Worm (Caenorhabditis elegans): ENCODE measurements around the gene C37C3.18.
A peak's percentile ranks its signal among the peaks of the same experiment; 100 is the strongest.

The C37C3.18 gene

DNA sequence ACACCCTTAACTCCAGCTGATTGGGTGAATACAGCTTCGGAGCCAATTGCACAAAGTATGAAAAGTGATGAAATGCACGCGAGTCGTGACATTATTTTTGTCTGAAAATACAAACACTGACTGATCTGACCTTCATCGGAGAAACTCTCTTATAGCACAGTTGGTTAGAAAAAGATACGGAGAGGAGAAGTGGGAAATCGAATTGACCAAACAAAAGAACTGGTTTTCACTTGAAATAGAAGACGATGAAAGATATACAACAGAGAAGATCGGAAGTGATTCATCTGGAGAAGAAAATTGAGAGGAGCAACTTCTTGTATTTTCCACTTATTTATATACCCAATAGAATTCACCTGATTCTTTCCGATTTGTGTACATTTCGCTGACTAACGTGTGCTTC, 17.0 kb upstream of the C37C3.18 start, which contains the start of gene ttr-33:
ttr-33 (minus strand) TSS at position 101 of the 400 bp plus-strand sequence.
- TF ChIP-seq snpc-4 (tag; optimal IDR thresholded peaks at IDR 0.05) = no peak
- no peak for TF ChIP-seq mep-1 (tag; optimal IDR thresholded peaks at IDR 0.05)
- TF ChIP-seq nhr-237 (tag; optimal IDR thresholded peaks at IDR 0.05) = no peak
- no peak for TF ChIP-seq elt-1 (tag; optimal IDR thresholded peaks at IDR 0.05; ENCODE audit: borderline replicate concordance, insufficient read depth)

DNA sequence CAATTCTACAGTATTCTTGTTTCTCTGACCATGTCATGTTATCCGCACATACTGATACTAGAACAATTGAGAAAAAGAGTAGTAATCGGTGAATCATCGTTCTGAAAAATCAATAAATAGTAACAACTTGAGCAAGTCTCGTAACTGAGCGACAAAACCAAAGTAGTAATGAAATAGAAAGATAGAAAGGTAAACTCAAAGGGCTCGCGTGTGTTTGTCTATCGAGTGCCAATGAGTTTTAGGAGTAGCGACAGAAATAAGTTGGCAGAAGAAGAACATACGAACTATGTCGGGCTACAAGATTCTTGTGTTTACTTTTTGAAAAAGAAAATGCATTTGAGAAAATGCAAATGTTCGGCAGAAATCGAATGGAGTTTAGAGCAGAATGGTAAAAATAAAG, 15.3 kb upstream of the C37C3.18 start, which contains the start of gene C37C3.12:
C37C3.12 (minus strand) TSS at position 101 of the 400 bp plus-strand sequence.
- TF ChIP-seq unc-39 (tag; optimal IDR thresholded peaks at IDR 0.05) = no peak
- TF ChIP-seq nhr-12 (tag; optimal IDR thresholded peaks at IDR 0.05) = no peak
- TF ChIP-seq pha-4 (tag; optimal IDR thresholded peaks at IDR 0.05) = no peak
- TF ChIP-seq sem-2 (GFP tag; optimal IDR thresholded peaks at IDR 0.05) = no peak
- no peak for TF ChIP-seq lin-13 (tag; optimal IDR thresholded peaks at IDR 0.05)
- TF ChIP-seq hlh-1 (tag; optimal IDR thresholded peaks at IDR 0.05) = no peak
- TF ChIP-seq mab-5 (tag; optimal IDR thresholded peaks at IDR 0.05) = no peak
- no peak for TF ChIP-seq elt-3 (tag; optimal IDR thresholded peaks at IDR 0.05)
- no peak for TF ChIP-seq lsy-2 (tag; optimal IDR thresholded peaks at IDR 0.05)
- no peak for TF ChIP-seq drap-1 (GFP tag; optimal IDR thresholded peaks at IDR 0.05)

- TF ChIP-seq drap-1 (GFP tag; optimal IDR thresholded peaks at IDR 0.05) = no peak
- TF ChIP-seq pha-4 (tag; optimal IDR thresholded peaks at IDR 0.05) = no peak
- no peak for TF ChIP-seq ceh-39 (tag; optimal IDR thresholded peaks at IDR 0.05)
- no peak for TF ChIP-seq snpc-4 (tag; optimal IDR thresholded peaks at IDR 0.05)
- TF ChIP-seq ham-2 (GFP tag; optimal IDR thresholded peaks at IDR 0.05) = no peak
Measured at ce11 chrV:7842228-7842627, 12.6 kb upstream of the C37C3.18 start, which contains the start of gene grd-8. Gene grd-8, plus strand, starts transcription at chrV:7842528.

- TF ChIP-seq sptf-1 (tag; optimal IDR thresholded peaks at IDR 0.05) (no peak), hlh-1 (tag; optimal IDR thresholded peaks at IDR 0.05) (no peak), bed-3 (GFP tag; optimal IDR thresholded peaks at IDR 0.05) (no peak), ces-1 (GFP tag; optimal IDR thresholded peaks at IDR 0.05) (no peak), blmp-1 (tag; optimal IDR thresholded peaks at IDR 0.05) (no peak), pha-4 (tag; optimal IDR thresholded peaks at IDR 0.05) (no peak), mls-2 (tag; optimal IDR thresholded peaks at IDR 0.05) (no peak), lsy-2 (tag; optimal IDR thresholded peaks at IDR 0.05) (no peak), nhr-12 (tag; optimal IDR thresholded peaks at IDR 0.05) (no peak), lin-13 (tag; optimal IDR thresholded peaks at IDR 0.05) (no peak), unc-39 (tag; optimal IDR thresholded peaks at IDR 0.05) (no peak), tbx-8 (GFP tag; optimal IDR thresholded peaks at IDR 0.05) (no peak), cnd-1 (tag; optimal IDR thresholded peaks at IDR 0.05) (no peak), drap-1 (GFP tag; optimal IDR thresholded peaks at IDR 0.05) (no peak), snpc-4 (tag; optimal IDR thresholded peaks at IDR 0.05) (no peak), mep-1 (tag; optimal IDR thresholded peaks at IDR 0.05) (no peak), nhr-2 (tag; optimal IDR thresholded peaks at IDR 0.05) (no peak), ceh-83 (GFP tag; optimal IDR thresholded peaks at IDR 0.05) (no peak), zip-8 (tag; optimal IDR thresholded peaks at IDR 0.05) (no peak)
Measured at ce11 chrV:7847170-7847569, 7.6 kb upstream of the C37C3.18 start, which contains the start of gene memo-1. Gene memo-1, minus strand, starts transcription at chrV:7847171.

DNA sequence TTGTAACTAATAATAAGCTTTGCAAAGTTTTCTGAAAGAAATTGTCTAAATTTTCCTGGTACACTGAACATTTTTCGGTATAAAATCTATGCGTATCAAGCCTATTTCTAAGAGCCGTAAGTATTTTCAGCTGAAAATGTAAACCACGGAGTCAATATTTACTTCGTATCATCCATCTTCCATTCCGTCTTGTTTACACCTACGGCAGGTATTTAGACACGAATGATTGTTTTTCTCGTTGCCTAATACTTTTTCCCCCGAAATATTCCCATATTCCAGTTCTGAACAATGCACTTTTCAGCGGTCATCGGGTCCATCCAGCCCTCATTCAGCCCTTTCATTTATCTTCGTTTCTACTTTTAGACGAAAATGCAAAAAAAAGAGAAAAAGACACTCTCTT, 7.1 kb upstream of the C37C3.18 start:
- TF ChIP-seq nhr-12 (tag; optimal IDR thresholded peaks at IDR 0.05) (no peak), cnd-1 (tag; optimal IDR thresholded peaks at IDR 0.05) (no peak), pha-4 (tag; optimal IDR thresholded peaks at IDR 0.05) (peak; percentile 62), ceh-39 (tag; optimal IDR thresholded peaks at IDR 0.05) (no peak), ham-2 (GFP tag; optimal IDR thresholded peaks at IDR 0.05) (no peak)

DNA sequence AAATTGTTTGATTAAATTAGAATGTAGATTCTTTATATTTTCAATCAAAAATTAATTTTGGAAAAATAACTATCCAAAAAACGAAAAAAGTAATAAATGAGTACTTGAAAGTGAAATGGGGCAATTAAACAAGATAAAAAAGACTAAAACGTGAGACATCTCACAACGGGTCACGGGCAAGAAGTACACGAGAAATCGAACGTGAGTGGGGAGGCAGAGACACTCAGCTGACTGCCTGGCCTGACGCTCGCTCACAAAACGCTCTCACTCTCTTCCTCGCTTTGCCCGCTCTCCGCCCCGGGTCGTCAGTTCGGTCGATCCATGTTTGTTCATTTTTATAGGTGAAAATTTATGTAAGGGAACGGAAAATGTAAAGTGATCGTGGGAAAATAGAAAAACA, 6.5 kb upstream of the C37C3.18 start:
- TF ChIP-seq hlh-1 (tag; optimal IDR thresholded peaks at IDR 0.05) (no peak), blmp-1 (tag; optimal IDR thresholded peaks at IDR 0.05) (no peak), sptf-1 (tag; optimal IDR thresholded peaks at IDR 0.05) (peak; percentile 56)

- TF ChIP-seq blmp-1 (tag; optimal IDR thresholded peaks at IDR 0.05) (no peak), tbx-8 (GFP tag; optimal IDR thresholded peaks at IDR 0.05) (no peak), nhr-76 (tag; optimal IDR thresholded peaks at IDR 0.05) (no peak), nhr-237 (tag; optimal IDR thresholded peaks at IDR 0.05) (no peak), bed-3 (GFP tag; optimal IDR thresholded peaks at IDR 0.05) (no peak), ceh-39 (tag; optimal IDR thresholded peaks at IDR 0.05) (no peak), sptf-1 (tag; optimal IDR thresholded peaks at IDR 0.05) (no peak), elt-1 (tag; optimal IDR thresholded peaks at IDR 0.05; ENCODE audit: borderline replicate concordance, insufficient read depth) (no peak), mab-5 (tag; optimal IDR thresholded peaks at IDR 0.05) (no peak), drap-1 (GFP tag; optimal IDR thresholded peaks at IDR 0.05) (no peak), ces-1 (GFP tag; optimal IDR thresholded peaks at IDR 0.05) (no peak), sem-2 (GFP tag; optimal IDR thresholded peaks at IDR 0.05) (no peak), zip-8 (tag; optimal IDR thresholded peaks at IDR 0.05) (no peak), hlh-1 (tag; optimal IDR thresholded peaks at IDR 0.05) (no peak), cnd-1 (tag; optimal IDR thresholded peaks at IDR 0.05) (no peak), elt-3 (tag; optimal IDR thresholded peaks at IDR 0.05) (no peak), flh-1 (GFP tag; optimal IDR thresholded peaks at IDR 0.05) (no peak), mep-1 (tag; optimal IDR thresholded peaks at IDR 0.05) (no peak), ceh-83 (GFP tag; optimal IDR thresholded peaks at IDR 0.05) (no peak), pha-4 (tag; optimal IDR thresholded peaks at IDR 0.05) (no peak)
Measured at ce11 chrV:7852078-7852477, 2.7 kb upstream of the C37C3.18 start.

All from whole organism, mixed stage, embryonic.